Fruit fly (Drosophila melanogaster) whole organism, pupa: ENCODE measurements around the gene simj.

ENCODE experiments used
- CG10348 ChIP-seq: fragments of 200-800 bp; sonication (Bioruptor generic); IDR thresholded peaks from 2 replicates; pipeline ENCODE4 v1.3.6; 2022; ENCODE audit warnings: missing biosample characterization, missing genetic modification characterization
- CG12605 ChIP-seq: fragments of 200-800 bp; sonication (Bioruptor generic); IDR thresholded peaks from 2 replicates; pipeline ENCODE4 v1.3.6; 2022; ENCODE audit warnings: missing biosample characterization, missing genetic modification characterization
- CG13204 ChIP-seq: fragments of 200-800 bp; sonication (Bioruptor generic); optimal IDR thresholded peaks from 2 replicates; lab custom pipeline; 2018; ENCODE audit warnings: missing biosample characterization, mild to moderate bottlenecking, missing genetic modification characterization, moderate library complexity
- CG14655 ChIP-seq: fragments of 200-800 bp; sonication (Bioruptor generic); optimal IDR thresholded peaks from 3 replicates; lab custom pipeline; 2017; ENCODE audit warnings: mild to moderate bottlenecking, missing biosample characterization, missing genetic modification reagents, missing genetic modification characterization
- CG15710 ChIP-seq: fragments of 200-800 bp; sonication (Bioruptor generic); optimal IDR thresholded peaks from 2 replicates; lab custom pipeline; 2018; ENCODE audit warnings: missing biosample characterization, mild to moderate bottlenecking, missing genetic modification characterization, moderate library complexity
- CG17806 ChIP-seq: fragments of 200-800 bp; sonication (Bioruptor generic); optimal IDR thresholded peaks from 2 replicates; lab custom pipeline; 2018; ENCODE audit warnings: missing biosample characterization, mild to moderate bottlenecking, missing genetic modification characterization, moderate library complexity
- CG32121 ChIP-seq: fragments of 200-800 bp; sonication (Bioruptor generic); IDR thresholded peaks from 2 replicates; pipeline ENCODE4 v1.3.6; 2022; ENCODE audit warnings: missing biosample characterization, missing genetic modification characterization
- CG34367 ChIP-seq: fragments of 200-800 bp; sonication (Bioruptor generic); optimal IDR thresholded peaks from 2 replicates; lab custom pipeline; 2018; ENCODE audit warnings: missing biosample characterization, mild to moderate bottlenecking, missing genetic modification characterization
- CG4496 ChIP-seq: fragments of 200-800 bp; sonication (Bioruptor generic); IDR thresholded peaks from 3 replicates; pipeline ENCODE4 v1.3.6; 2022; ENCODE audit warnings: missing biosample characterization, missing genetic modification characterization
- CG8159 ChIP-seq: fragments of 200-800 bp; sonication (Bioruptor generic); optimal IDR thresholded peaks from 3 replicates; lab custom pipeline; 2018; ENCODE audit warnings: missing biosample characterization, mild to moderate bottlenecking, missing genetic modification characterization, moderate library complexity
- CG8301 ChIP-seq: fragments of 200-800 bp; sonication (Bioruptor generic); optimal IDR thresholded peaks from 2 replicates; lab custom pipeline; 2018; ENCODE audit warnings: missing biosample characterization, mild to moderate bottlenecking, missing genetic modification characterization
- CG9948 ChIP-seq: fragments of 200-800 bp; sonication (Bioruptor generic); optimal IDR thresholded peaks from 2 replicates; lab custom pipeline; 2018; ENCODE audit warnings: missing biosample characterization, mild to moderate bottlenecking, missing genetic modification characterization, moderate library complexity
- D1 ChIP-seq: fragments of 200-800 bp; sonication (Bioruptor generic); optimal IDR thresholded peaks from 2 replicates; lab custom pipeline; 2018; ENCODE audit warnings: missing biosample characterization, mild to moderate bottlenecking, missing genetic modification characterization, moderate library complexity
- EcR ChIP-seq: fragments of 200-800 bp; sonication (Bioruptor generic); optimal IDR thresholded peaks from 3 replicates; lab custom pipeline; 2019; ENCODE audit warnings: missing biosample characterization, missing genetic modification characterization, mild to moderate bottlenecking, moderate library complexity, missing genetic modification reagents
- Ets98B ChIP-seq: fragments of 200-800 bp; sonication (Bioruptor generic); IDR thresholded peaks from 2 replicates; pipeline ENCODE4 v1.3.6; 2022; ENCODE audit warnings: missing biosample characterization, missing genetic modification characterization
- Pif1A ChIP-seq: fragments of 200-800 bp; sonication (Bioruptor generic); optimal IDR thresholded peaks from 3 replicates; lab custom pipeline; 2016; ENCODE audit warnings: missing biosample characterization, missing genetic modification characterization
- Pif1B ChIP-seq: fragments of 200-800 bp; sonication (Bioruptor generic); optimal IDR thresholded peaks from 3 replicates; lab custom pipeline; 2016; ENCODE audit warnings: missing biosample characterization, missing genetic modification characterization
- Snoo ChIP-seq: fragments of 200-800 bp; sonication (Bioruptor generic); optimal IDR thresholded peaks from 3 replicates; lab custom pipeline; 2017; ENCODE audit warnings: missing biosample characterization, mild to moderate bottlenecking, missing genetic modification characterization, inconsistent platforms
- fd96Ca ChIP-seq: fragments of 200-800 bp; sonication (Bioruptor generic); IDR thresholded peaks from 3 replicates; pipeline ENCODE4 v1.3.6; 2022; ENCODE audit warnings: missing biosample characterization, missing genetic modification characterization
- gl ChIP-seq: fragments of 200-800 bp; sonication (Bioruptor generic); optimal IDR thresholded peaks from 2 replicates; lab custom pipeline; 2018; ENCODE audit warnings: missing biosample characterization, mild to moderate bottlenecking, missing genetic modification characterization
- rn ChIP-seq: fragments of 200-800 bp; sonication (Bioruptor generic); IDR thresholded peaks from 2 replicates; pipeline ENCODE4 v1.3.6; 2022; ENCODE audit warnings: missing biosample characterization, missing genetic modification characterization

Gene simj

DNA sequence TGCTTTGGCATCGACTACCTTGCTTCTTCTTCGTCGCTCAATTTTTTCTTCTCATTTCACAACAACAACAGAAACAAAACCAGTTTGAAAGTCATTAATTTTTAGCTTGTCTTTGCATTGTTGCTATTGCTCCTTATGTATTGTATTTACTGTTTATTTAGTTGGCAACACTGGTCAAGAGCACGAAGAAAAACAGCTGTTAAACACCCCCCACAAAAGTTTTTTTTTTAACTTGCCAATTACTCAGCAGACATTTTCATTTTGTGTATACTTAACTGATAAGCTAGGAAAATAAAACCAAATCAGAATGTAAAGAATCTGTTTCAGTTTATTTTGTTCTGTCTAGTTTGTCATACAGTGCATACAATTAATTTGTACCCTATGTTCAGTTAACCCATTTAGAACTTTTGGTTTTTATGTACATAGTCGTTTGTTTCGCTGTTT is 15.2 kb downstream of the simj start:
- TF ChIP-seq D1 (tag; lab: Kevin White, UChicago) (no peak), CG8301 (tag; lab: Kevin White, UChicago) (peak; percentile 39), CG14655 (GFP tag; lab: Kevin White, UChicago) (peak; percentile 64), Snoo (tag; lab: Kevin White, UChicago) (no peak), CG15710 (tag; lab: Kevin White, UChicago) (peak; percentile 6), CG8159 (peak; percentile 29), CG34367 (tag; lab: Kevin White, UChicago) (no peak), fd96Ca (GFP tag; lab: Robert Waterston, UW) (no peak), Ets98B (peak; percentile 51; the same call in 1 of the 2 replicates), EcR (peak; percentile 46), CG9948 (peak; percentile 22), CG10348 (no peak), CG12605 (GFP tag; lab: Robert Waterston, UW) (0 out of 2 replicates have a peak, but pooled peaks have one; percentile 40), CG4496 (GFP tag; lab: Robert Waterston, UW) (peak; percentile 63; the same call in 2 of the 3 replicates), CG32121 (GFP tag; lab: Robert Waterston, UW) (peak; percentile 69), Pif1A (GFP tag; lab: Kevin White, UChicago) (peak; percentile 36), CG17806 (peak; percentile 29)

DNA sequence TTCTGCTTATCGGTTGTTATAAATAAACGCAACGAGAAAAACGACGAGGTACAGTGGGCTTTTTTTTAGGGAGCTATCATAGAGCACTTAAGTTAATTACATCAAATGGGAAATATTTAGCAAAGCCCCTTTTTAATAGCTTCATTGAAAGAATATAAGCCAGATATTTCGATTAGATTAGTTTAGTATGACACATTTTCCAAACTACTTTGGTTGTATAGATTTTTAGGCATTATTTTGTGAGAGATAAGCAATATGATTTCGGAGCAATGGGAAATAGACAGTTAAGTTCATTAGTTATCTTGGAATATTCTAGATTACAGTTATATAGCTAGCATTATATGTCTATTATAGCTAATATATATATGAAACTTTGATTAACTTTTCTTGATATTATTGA is 15.6 kb downstream of the simj start:
- no peak for TF ChIP-seq CG8159
- TF ChIP-seq CG34367 (tag; lab: Kevin White, UChicago) = no peak
- no peak for TF ChIP-seq CG12605 (GFP tag; lab: Robert Waterston, UW)
- no peak for TF ChIP-seq D1 (tag; lab: Kevin White, UChicago)
- TF ChIP-seq fd96Ca (GFP tag; lab: Robert Waterston, UW) = no peak
- TF ChIP-seq gl = no peak
- no peak for TF ChIP-seq EcR
- no peak for TF ChIP-seq Snoo (tag; lab: Kevin White, UChicago)
- TF ChIP-seq Pif1A (GFP tag; lab: Kevin White, UChicago) = no peak
- TF ChIP-seq CG17806 = no peak
- no peak for TF ChIP-seq CG14655 (GFP tag; lab: Kevin White, UChicago)
- no peak for TF ChIP-seq CG4496 (GFP tag; lab: Robert Waterston, UW)
- TF ChIP-seq Pif1B = no peak
- no peak for TF ChIP-seq CG9948
- no peak for TF ChIP-seq Ets98B
- TF ChIP-seq rn (GFP tag; lab: Robert Waterston, UW) = no peak
- TF ChIP-seq CG13204 = no peak
- no peak for TF ChIP-seq CG8301 (tag; lab: Kevin White, UChicago)
- TF ChIP-seq CG10348 = no peak

DNA sequence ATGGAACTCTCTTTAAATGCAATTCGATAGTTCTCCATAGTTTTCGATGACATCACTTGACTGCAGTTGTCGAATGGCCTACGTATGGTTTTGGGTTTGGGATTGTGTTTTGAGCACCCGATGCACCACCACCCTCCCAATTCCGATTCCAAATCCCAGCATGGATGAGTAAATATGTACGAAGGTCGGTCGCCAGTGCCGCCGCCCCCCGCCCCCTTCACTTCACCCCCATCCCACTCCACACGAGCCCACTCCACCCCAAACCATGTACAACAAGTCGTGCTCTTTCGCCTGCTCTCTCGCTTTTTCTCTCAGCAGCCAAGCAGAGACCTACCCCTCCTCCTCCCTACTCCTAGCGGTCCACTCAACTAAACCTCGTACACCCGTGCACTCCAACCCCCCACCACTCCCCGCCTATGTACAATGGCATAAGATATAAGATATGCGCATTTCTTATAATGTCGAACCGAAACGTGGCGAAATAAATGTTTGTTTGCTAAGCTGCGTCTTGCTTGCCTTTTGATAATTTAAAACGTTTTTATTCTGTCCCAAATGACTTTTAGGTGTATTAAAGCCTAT is 16.3 kb downstream of the simj start:
- TF ChIP-seq Snoo (tag; lab: Kevin White, UChicago) (no peak), fd96Ca (GFP tag; lab: Robert Waterston, UW) (0 out of 3 replicates have a peak, but pooled peaks have one; percentile 31), D1 (tag; lab: Kevin White, UChicago) (no peak), CG12605 (GFP tag; lab: Robert Waterston, UW) (peak; percentile 47; the same call in 1 of the 2 replicates), CG32121 (GFP tag; lab: Robert Waterston, UW) (peak; percentile 59; the same call in 1 of the 2 replicates), CG4496 (GFP tag; lab: Robert Waterston, UW) (peak; percentile 59; the same call in 1 of the 3 replicates), CG13204 (peak; percentile 58), EcR (peak; percentile 28), Ets98B (peak; percentile 35; the same call in 1 of the 2 replicates)

DNA sequence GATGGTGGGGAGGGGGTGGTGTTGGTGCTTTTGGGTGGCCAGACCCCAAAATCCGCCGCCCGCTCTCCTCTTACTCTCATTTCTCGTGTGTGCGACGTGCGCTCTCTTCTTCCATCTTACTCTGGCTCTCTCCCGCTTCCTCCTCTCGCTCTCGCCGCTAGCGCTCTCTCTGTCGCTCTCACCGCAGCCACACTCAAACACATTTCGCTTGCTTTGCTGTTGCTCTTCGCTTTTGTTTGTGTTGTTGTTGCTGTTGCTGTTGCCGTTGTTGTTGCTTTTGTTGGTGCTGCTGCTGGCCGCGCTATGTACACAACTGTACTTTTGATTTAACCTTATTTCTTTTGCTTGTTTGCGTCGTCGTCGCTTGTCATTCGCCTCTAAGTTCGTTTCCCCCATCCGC is 17.3 kb downstream of the simj start:
- TF ChIP-seq CG34367 (tag; lab: Kevin White, UChicago) = no peak
- peak; percentile 53 for TF ChIP-seq EcR
- TF ChIP-seq Snoo (tag; lab: Kevin White, UChicago) = no peak
- peak; percentile 2 for TF ChIP-seq CG8159
- TF ChIP-seq CG12605 (GFP tag; lab: Robert Waterston, UW) = peak; percentile 62
- TF ChIP-seq Ets98B = peak; percentile 59; the same call in 1 of the 2 replicates
- peak; percentile 65 for TF ChIP-seq CG4496 (GFP tag; lab: Robert Waterston, UW)
- peak; percentile 44 for TF ChIP-seq CG32121 (GFP tag; lab: Robert Waterston, UW)
- peak; percentile 80 for TF ChIP-seq CG13204

DNA sequence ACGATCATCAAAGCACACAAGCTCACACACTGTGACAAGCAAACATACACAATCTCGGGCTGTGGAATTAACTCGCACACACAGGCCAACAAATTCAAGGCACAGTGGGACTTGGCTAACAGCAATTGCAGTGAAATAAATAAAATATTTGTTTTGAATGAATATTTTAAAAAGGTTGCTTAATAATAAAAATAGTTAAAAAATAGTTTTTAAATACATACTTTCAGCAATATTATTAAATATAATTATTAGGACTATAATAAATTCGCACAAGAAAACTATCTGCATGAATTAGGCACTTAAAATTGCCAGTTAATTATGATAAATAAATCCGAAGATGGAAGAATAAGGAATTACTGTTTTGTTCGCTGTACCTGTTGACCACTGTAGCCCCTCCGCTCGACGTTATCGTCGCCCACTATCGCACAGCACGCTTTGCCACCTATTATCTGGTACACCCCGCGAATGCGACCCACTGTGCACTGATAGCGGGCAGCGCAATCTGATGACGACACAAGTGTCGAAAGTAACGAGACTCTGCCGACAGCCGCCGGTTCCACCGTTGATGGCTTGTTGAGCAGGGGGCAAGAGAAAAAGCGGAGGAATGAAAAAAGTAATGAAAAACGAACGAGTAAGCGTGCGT is 18.3 kb downstream of the simj start:
- TF ChIP-seq CG12605 (GFP tag; lab: Robert Waterston, UW) (peak; percentile 83), CG17806 (peak; percentile 92), CG8159 (peak; percentile 97), CG15710 (tag; lab: Kevin White, UChicago) (peak; percentile 95), CG8301 (tag; lab: Kevin White, UChicago) (peak; percentile 96), Pif1B (peak; percentile 89), CG14655 (GFP tag; lab: Kevin White, UChicago) (peak; percentile 99), rn (GFP tag; lab: Robert Waterston, UW) (peak; percentile 82), Pif1A (GFP tag; lab: Kevin White, UChicago) (peak; percentile 87), EcR (no peak), fd96Ca (GFP tag; lab: Robert Waterston, UW) (peak; percentile 91), D1 (tag; lab: Kevin White, UChicago) (peak; percentile 96), CG10348 (peak; percentile 89), CG34367 (tag; lab: Kevin White, UChicago) (peak; percentile 90), CG32121 (GFP tag; lab: Robert Waterston, UW) (peak; percentile 97), gl (peak; percentile 55), Ets98B (peak; percentile 91), CG13204 (peak; percentile 88), CG4496 (GFP tag; lab: Robert Waterston, UW) (peak; percentile 93), Snoo (tag; lab: Kevin White, UChicago) (peak; percentile 98), CG9948 (peak; percentile 96)
